Worm (Caenorhabditis elegans): ENCODE data around the gene B0218.5.
A peak's percentile ranks its signal among the peaks of the same experiment; 100 is the strongest.

Gene B0218.5

DNA sequence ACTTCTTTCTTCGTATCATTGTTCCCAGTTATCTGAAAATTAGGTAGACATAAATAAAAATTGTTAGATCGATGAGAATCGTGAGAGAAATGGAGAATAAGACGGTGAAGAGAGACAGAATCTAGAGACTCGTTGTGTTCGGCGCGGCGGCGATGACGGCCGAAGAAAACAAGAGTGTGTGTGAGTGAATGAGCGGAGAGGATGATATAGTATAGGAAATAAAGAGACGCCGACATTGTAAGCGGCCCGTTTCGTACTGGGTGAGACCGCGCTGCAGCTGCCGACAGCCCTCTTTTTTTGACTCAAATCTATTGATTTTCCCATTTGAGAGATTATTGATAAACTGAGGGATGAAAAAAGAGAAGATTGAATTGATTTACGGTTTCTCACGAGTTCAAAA is 44.9 kb downstream of the B0218.5 start, which contains the start of gene Y42H9AR.4 (continued):
- TF ChIP-seq F16B12.6 (tag; optimal IDR thresholded peaks at IDR 0.05) (peak; percentile 36), nhr-77 (tag; optimal IDR thresholded peaks at IDR 0.05) (no peak), ama-1 (optimal IDR thresholded peaks at IDR 0.05) (no peak), elt-2 (tag; optimal IDR thresholded peaks at IDR 0.05) (no peak), lin-14 (GFP tag; optimal IDR thresholded peaks at IDR 0.05) (peak; percentile 80), nhr-71 (tag; optimal IDR thresholded peaks at IDR 0.05) (peak; percentile 30), efl-3 (GFP tag; optimal IDR thresholded peaks at IDR 0.05) (no peak), pqm-1 (tag; optimal IDR thresholded peaks at IDR 0.05) (no peak), tbx-2 (tag; optimal IDR thresholded peaks at IDR 0.05) (no peak), egl-13 (tag; optimal IDR thresholded peaks at IDR 0.05) (no peak), nhr-76 (tag; optimal IDR thresholded peaks at IDR 0.05) (no peak), efl-1 (optimal IDR thresholded peaks at IDR 0.05) (peak in 1 of 2 experiments; percentile 16), efl-1 (GFP tag; optimal IDR thresholded peaks at IDR 0.05 in 1 of 2) (peak in 1 of 2 experiments; percentile 73), lir-3 (tag; optimal IDR thresholded peaks at IDR 0.05; ENCODE audit: poor library complexity) (no peak), ztf-11 (tag; optimal IDR thresholded peaks at IDR 0.05) (no peak), unc-130 (tag; optimal IDR thresholded peaks at IDR 0.05) (no peak), ceh-90 (tag; optimal IDR thresholded peaks at IDR 0.05) (no peak), snpc-4 (tag; optimal IDR thresholded peaks at IDR 0.05) (no peak), lsy-2 (tag; optimal IDR thresholded peaks at IDR 0.05) (peak; percentile 13), mef-2 (tag; optimal IDR thresholded peaks at IDR 0.05) (no peak), sptf-1 (tag; optimal IDR thresholded peaks at IDR 0.05) (no peak), skn-1 (tag; optimal IDR thresholded peaks at IDR 0.05) (peak; percentile 22), lin-15B (tag; optimal IDR thresholded peaks at IDR 0.05) (no peak), nhr-84 (tag; optimal IDR thresholded peaks at IDR 0.05) (no peak), alr-1 (tag; optimal IDR thresholded peaks at IDR 0.05; ENCODE audit: borderline replicate concordance) (no peak), unc-98 (GFP tag; IDR thresholded peaks at IDR 0.05) (no peak), elt-3 (tag; optimal IDR thresholded peaks at IDR 0.05) (no peak), hlh-4 (tag; optimal IDR thresholded peaks at IDR 0.05) (no peak), nhr-12 (tag; optimal IDR thresholded peaks at IDR 0.05) (no peak), dsc-1 (tag; optimal IDR thresholded peaks at IDR 0.05) (no peak), hlh-17 (GFP tag; optimal IDR thresholded peaks at IDR 0.05; ENCODE audit: borderline replicate concordance) (no peak), rnt-1 (tag; optimal IDR thresholded peaks at IDR 0.05) (peak; percentile 43), swsn-7 (tag; optimal IDR thresholded peaks at IDR 0.05) (no peak), pag-3 (tag; optimal IDR thresholded peaks at IDR 0.05; ENCODE audit: borderline replicate concordance, insufficient read depth) (no peak), pax-3 (tag; optimal IDR thresholded peaks at IDR 0.05) (no peak), sox-4 (tag; optimal IDR thresholded peaks at IDR 0.05) (no peak)

DNA sequence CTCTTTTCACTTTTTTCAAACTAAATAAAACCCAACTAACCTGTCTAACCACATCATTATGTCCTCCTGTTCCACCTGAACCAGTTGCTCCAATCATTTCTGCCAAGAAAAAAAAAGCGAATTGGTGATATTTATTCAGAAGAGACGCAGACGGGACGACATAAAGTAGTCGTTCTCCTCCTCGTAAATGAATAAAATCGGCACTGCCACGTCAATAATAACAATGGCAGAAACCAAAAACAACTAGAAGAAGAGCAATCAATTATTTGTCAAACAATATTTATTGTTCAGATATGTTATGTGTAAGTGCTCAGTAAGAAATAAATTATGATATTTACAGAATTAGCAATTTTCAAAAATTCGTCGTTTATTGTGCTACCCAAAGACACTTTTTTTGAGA is 49.6 kb downstream of the B0218.5 start, which contains the start of gene rabs-5:
rabs-5 (minus strand) TSS at position 101 of the 400 bp plus-strand sequence.
- no peak for TF ChIP-seq nhr-47 (tag; optimal IDR thresholded peaks at IDR 0.05)
- no peak for TF ChIP-seq unc-30 (tag; optimal IDR thresholded peaks at IDR 0.05)
- TF ChIP-seq lin-13 (GFP tag; optimal IDR thresholded peaks at IDR 0.05) = no peak
- no peak for TF ChIP-seq nhr-12 (tag; optimal IDR thresholded peaks at IDR 0.05)
- no peak for TF ChIP-seq nhr-85 (tag)
- TF ChIP-seq jun-1 (tag; optimal IDR thresholded peaks at IDR 0.05) = no peak
- TF ChIP-seq ceh-8 (GFP tag; optimal IDR thresholded peaks at IDR 0.05) = no peak
- TF ChIP-seq snu-23 (GFP tag; optimal IDR thresholded peaks at IDR 0.05) = no peak
- no peak for TF ChIP-seq hlh-17 (GFP tag; optimal IDR thresholded peaks at IDR 0.05; ENCODE audit: borderline replicate concordance)
- TF ChIP-seq sup-37 (GFP tag; optimal IDR thresholded peaks at IDR 0.05) = no peak
- no peak for TF ChIP-seq ceh-88 (GFP tag; IDR thresholded peaks at IDR 0.05)
- no peak for TF ChIP-seq C34B4.2 (tag; optimal IDR thresholded peaks at IDR 0.05)
- TF ChIP-seq fos-1 (tag; optimal IDR thresholded peaks at IDR 0.05) = no peak
- no peak for TF ChIP-seq egl-13 (tag; optimal IDR thresholded peaks at IDR 0.05)
- TF ChIP-seq ceh-82 (tag; optimal IDR thresholded peaks at IDR 0.05) = no peak

All from whole organism, L1 larva.